Worm (Caenorhabditis elegans): ENCODE data around the gene srg-45.

Gene srg-45

DNA sequence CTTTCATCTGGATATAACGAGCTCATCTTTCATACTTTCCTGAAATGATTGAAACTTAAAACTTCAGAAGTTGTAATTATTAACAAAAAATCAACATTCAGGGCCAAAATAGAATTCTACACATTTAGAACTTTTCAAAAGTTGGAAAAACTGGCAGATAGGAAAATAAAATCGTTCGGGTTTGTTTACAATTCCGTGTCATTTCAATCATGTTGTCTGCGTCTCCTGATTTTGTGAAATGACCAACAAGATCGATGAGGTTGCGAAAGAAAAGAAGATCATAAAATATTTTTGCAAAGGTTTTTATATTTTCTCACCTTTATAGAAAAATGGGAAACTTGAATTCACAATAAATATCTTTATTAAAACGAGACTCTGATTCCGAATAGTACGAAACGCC is 18.7 kb upstream of the srg-45 start, which contains the start of gene rskd-1:
TSS of gene rskd-1 (minus strand) at position 39 of the 400 bp plus-strand sequence.
- TF ChIP-seq lin-39 (tag; optimal IDR thresholded peaks at IDR 0.05): no peak
- no peak for TF ChIP-seq lsy-12 (tag; optimal IDR thresholded peaks at IDR 0.05)
- no peak for TF ChIP-seq fkh-10 (GFP tag; optimal IDR thresholded peaks at IDR 0.05)
- TF ChIP-seq R02D3.7 (tag; optimal IDR thresholded peaks at IDR 0.05): no peak
- no peak for TF ChIP-seq elt-3 (tag; optimal IDR thresholded peaks at IDR 0.05)
- no peak for TF ChIP-seq zag-1 (tag; optimal IDR thresholded peaks at IDR 0.05)
- TF ChIP-seq nhr-77 (tag; optimal IDR thresholded peaks at IDR 0.05): no peak
- TF ChIP-seq daf-12 (tag; optimal IDR thresholded peaks at IDR 0.05): no peak
- no peak for TF ChIP-seq ama-1 (optimal IDR thresholded peaks at IDR 0.05)
- TF ChIP-seq pha-4 (tag; optimal IDR thresholded peaks at IDR 0.05): peak; percentile 95
- peak; percentile 0 for TF ChIP-seq elt-2 (tag; optimal IDR thresholded peaks at IDR 0.05)
- TF ChIP-seq jun-1 (tag; optimal IDR thresholded peaks at IDR 0.05): no peak
- no peak for TF ChIP-seq fkh-2 (tag; optimal IDR thresholded peaks at IDR 0.05)

DNA sequence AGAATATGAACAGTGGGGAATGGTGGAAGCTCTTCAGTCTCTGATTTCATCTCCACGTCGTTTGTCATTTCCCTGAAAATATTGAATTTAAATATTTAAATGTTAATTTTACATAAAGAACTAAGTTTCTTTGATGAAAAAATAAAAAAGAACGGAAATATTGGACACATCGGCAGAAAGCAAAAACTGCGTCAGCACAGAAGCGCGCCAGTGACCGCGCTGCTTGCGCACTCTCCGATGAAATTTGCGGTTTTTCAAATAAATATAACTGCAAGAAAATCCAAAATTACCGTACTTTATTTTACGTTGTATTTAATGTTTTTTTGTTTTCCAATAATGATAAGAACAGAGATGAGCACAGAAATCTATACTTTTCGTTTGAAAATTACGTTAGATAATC is 15.7 kb upstream of the srg-45 start, which contains the start of the genes srpa-68 and srh-16:
TSS of gene srpa-68 (minus strand) at position 72 of the 400 bp plus-strand sequence.
TSS of gene srh-16 (plus strand) at position 275 of the 400 bp plus-strand sequence.
- TF ChIP-seq nhr-77 (tag; optimal IDR thresholded peaks at IDR 0.05) (peak; percentile 52), aly-2 (tag; optimal IDR thresholded peaks at IDR 0.05) (peak; percentile 4), nfya-1 (tag; optimal IDR thresholded peaks at IDR 0.05; ENCODE audit: insufficient read depth) (peak; percentile 89), pqm-1 (tag; optimal IDR thresholded peaks at IDR 0.05) (peak; percentile 37), fkh-10 (GFP tag; optimal IDR thresholded peaks at IDR 0.05) (peak; percentile 21), pha-4 (tag; optimal IDR thresholded peaks at IDR 0.05) (peak; percentile 92), elt-2 (tag; optimal IDR thresholded peaks at IDR 0.05) (peak; percentile 61), ceh-9 (tag; optimal IDR thresholded peaks at IDR 0.05) (no peak), jun-1 (tag; optimal IDR thresholded peaks at IDR 0.05) (peak; percentile 74), elt-3 (tag; optimal IDR thresholded peaks at IDR 0.05) (no peak), ztf-4 (tag; optimal IDR thresholded peaks at IDR 0.05) (peak; percentile 6), R02D3.7 (tag; optimal IDR thresholded peaks at IDR 0.05) (peak; percentile 86), lsy-12 (tag; optimal IDR thresholded peaks at IDR 0.05) (peak; percentile 79), nhr-237 (tag; optimal IDR thresholded peaks at IDR 0.05) (no peak), nhr-43 (tag; optimal IDR thresholded peaks at IDR 0.05; ENCODE audit: poor library complexity, severe bottlenecking) (peak; percentile 80), nhr-11 (tag; optimal IDR thresholded peaks at IDR 0.05) (peak; percentile 56), ama-1 (optimal IDR thresholded peaks at IDR 0.05) (peak; percentile 35), elt-1 (tag; optimal IDR thresholded peaks at IDR 0.05) (peak; percentile 41), ceh-82 (tag; optimal IDR thresholded peaks at IDR 0.05) (peak; percentile 49), nhr-12 (tag; optimal IDR thresholded peaks at IDR 0.05) (no peak), nhr-76 (tag; optimal IDR thresholded peaks at IDR 0.05) (no peak), egl-27 (tag; optimal IDR thresholded peaks at IDR 0.05) (no peak), ztf-11 (tag; optimal IDR thresholded peaks at IDR 0.05) (no peak), fkh-2 (tag; optimal IDR thresholded peaks at IDR 0.05) (no peak), ceh-28 (tag; optimal IDR thresholded peaks at IDR 0.05) (peak; percentile 63), mml-1 (tag; optimal IDR thresholded peaks at IDR 0.05) (no peak), eor-1 (tag; optimal IDR thresholded peaks at IDR 0.05) (no peak), ceh-16 (tag; optimal IDR thresholded peaks at IDR 0.05) (no peak), snpc-4 (tag; optimal IDR thresholded peaks at IDR 0.05) (peak; percentile 87), mdl-1 (tag; optimal IDR thresholded peaks at IDR 0.05) (peak; percentile 5), egl-5 (tag; optimal IDR thresholded peaks at IDR 0.05) (peak; percentile 58), unc-62 (GFP tag; optimal IDR thresholded peaks at IDR 0.05) (no peak), lin-15B (tag; optimal IDR thresholded peaks at IDR 0.05) (peak; percentile 85), daf-12 (tag; optimal IDR thresholded peaks at IDR 0.05) (no peak), ZK546.5 (tag; optimal IDR thresholded peaks at IDR 0.05) (peak; percentile 1), nhr-28 (tag; optimal IDR thresholded peaks at IDR 0.05) (no peak), hmg-11 (tag; optimal IDR thresholded peaks at IDR 0.05) (peak; percentile 93), skn-1 (tag; optimal IDR thresholded peaks at IDR 0.05) (peak; percentile 65), nhr-25 (tag; optimal IDR thresholded peaks at IDR 0.05) (peak; percentile 70), nhr-23 (tag; optimal IDR thresholded peaks at IDR 0.05) (peak; percentile 87), unc-39 (tag; optimal IDR thresholded peaks at IDR 0.05) (no peak), fos-1 (tag; optimal IDR thresholded peaks at IDR 0.05) (no peak), nhr-67 (tag; optimal IDR thresholded peaks at IDR 0.05) (no peak), sea-2 (GFP tag; optimal IDR thresholded peaks at IDR 0.05) (no peak), tbx-2 (tag; optimal IDR thresholded peaks at IDR 0.05) (peak; percentile 87), lin-39 (tag; optimal IDR thresholded peaks at IDR 0.05) (peak; percentile 70), zag-1 (tag; optimal IDR thresholded peaks at IDR 0.05) (peak; percentile 11)

Measured in whole organism, L3 larva.